Worm (Caenorhabditis elegans) whole organism, L3 larva: ENCODE results near the gene F08G2.5.

ENCODE experiments used
- ZK546.5 ChIP-seq: sonication (generic microtip); optimal IDR thresholded peaks from 2 replicates; lab custom pipeline; 2017; ENCODE audit warnings: missing biosample characterization, missing genetic modification characterization
- ama-1 ChIP-seq: fragments of 150-350 bp; optimal IDR thresholded peaks from 2 replicates; lab custom pipeline; 2018
- daf-12 ChIP-seq: fragments of 150-350 bp; optimal IDR thresholded peaks from 2 replicates; lab custom pipeline; 2014; ENCODE audit warnings: missing biosample characterization, missing genetic modification reagents, missing genetic modification characterization
- elt-1 ChIP-seq: fragments of 150-350 bp; optimal IDR thresholded peaks from 2 replicates; lab custom pipeline; 2014; ENCODE audit warnings: missing biosample characterization, missing genetic modification characterization
- elt-2 ChIP-seq: sonication (generic microtip); optimal IDR thresholded peaks from 2 replicates; lab custom pipeline; 2016; ENCODE audit warnings: missing genetic modification reagents, mild to moderate bottlenecking, missing genetic modification characterization, missing compliant biosample characterization
- lin-15B ChIP-seq: fragments of 150-350 bp; optimal IDR thresholded peaks from 2 replicates; lab custom pipeline; 2014; ENCODE audit warnings: missing biosample characterization, missing genetic modification characterization
- lin-39 ChIP-seq: fragments of 150-350 bp; optimal IDR thresholded peaks from 2 replicates; lab custom pipeline; 2018; ENCODE audit warnings: missing biosample characterization, missing genetic modification reagents, missing genetic modification characterization
- nhr-11 ChIP-seq: fragments of 150-350 bp; optimal IDR thresholded peaks from 2 replicates; lab custom pipeline; 2014; ENCODE audit warnings: missing biosample characterization, missing genetic modification characterization
- nhr-25 ChIP-seq: sonication (generic microtip); optimal IDR thresholded peaks from 2 replicates; lab custom pipeline; 2017; ENCODE audit warnings: missing biosample characterization, missing genetic modification characterization
- unc-39 ChIP-seq: sonication (generic microtip); optimal IDR thresholded peaks from 4 replicates; lab custom pipeline; 2017; ENCODE audit warnings: missing biosample characterization, missing genetic modification characterization
- ztf-11 ChIP-seq: fragments of 150-350 bp; optimal IDR thresholded peaks from 2 replicates; lab custom pipeline; 2014; ENCODE audit warnings: missing biosample characterization, missing genetic modification characterization

DNA sequence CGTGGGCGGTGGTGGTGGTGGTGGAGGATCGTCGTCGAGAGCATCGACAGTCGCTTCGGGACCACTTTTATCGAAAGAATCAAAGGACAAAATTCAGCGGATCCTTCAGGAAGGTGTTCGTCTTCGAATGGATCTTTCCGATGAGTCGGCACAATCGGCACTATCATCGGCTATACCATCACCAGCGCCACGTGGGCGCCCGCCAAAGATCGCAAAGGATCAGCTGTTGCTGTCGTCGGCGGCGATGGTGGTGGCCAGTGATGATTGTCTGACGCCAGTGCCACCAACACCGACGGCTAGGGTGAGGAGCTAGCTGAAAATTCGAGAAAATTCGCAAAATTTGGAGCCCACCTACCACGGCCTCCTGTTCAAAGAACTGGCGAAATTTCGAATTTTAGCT, 44.6 kb upstream of the F08G2.5 start:
- no peak for TF ChIP-seq lin-15B (tag; lab: Kevin White, UChicago)
- no peak for TF ChIP-seq elt-1 (tag; lab: Kevin White, UChicago)
- no peak for TF ChIP-seq nhr-11 (tag; lab: Kevin White, UChicago)
- no peak for TF ChIP-seq ztf-11 (tag; lab: Kevin White, UChicago)
- TF ChIP-seq lin-39 (tag; lab: Kevin White, UChicago) = no peak
- no peak for TF ChIP-seq ZK546.5 (tag; lab: Kevin White, UChicago)
- no peak for TF ChIP-seq daf-12 (tag; lab: Kevin White, UChicago)
- TF ChIP-seq elt-2 = no peak
- no peak for TF ChIP-seq unc-39 (tag; lab: Kevin White, UChicago)
- no peak for TF ChIP-seq nhr-25 (tag; lab: Kevin White, UChicago)
- no peak for TF ChIP-seq ama-1
